Worm (Caenorhabditis elegans): ENCODE data around the gene Y57E12AL.1.

Y57E12AL.1 gene

ce11 chrV:7095254-7095990 is 35.1 kb downstream of the Y57E12AL.1 start:
- TF ChIP-seq mep-1 (tag; optimal IDR thresholded peaks at IDR 0.05): peak; percentile 25
- peak; percentile 84 for TF ChIP-seq pqm-1 (tag; optimal IDR thresholded peaks at IDR 0.05)
- TF ChIP-seq ztf-11 (tag; optimal IDR thresholded peaks at IDR 0.05): no peak
- no peak for TF ChIP-seq cey-2 (tag; optimal IDR thresholded peaks at IDR 0.05; ENCODE audit: borderline replicate concordance, insufficient read depth)
- TF ChIP-seq lin-15B (tag; optimal IDR thresholded peaks at IDR 0.05): no peak
- peak; percentile 2 for TF ChIP-seq hlh-30 (tag; optimal IDR thresholded peaks at IDR 0.05; ENCODE audit: insufficient read depth)
- no peak for TF ChIP-seq egl-43 (GFP tag; IDR thresholded peaks at IDR 0.05)
- 0 out of 2 replicates have a peak, but pooled peaks have one; percentile 30 for TF ChIP-seq php-3 (GFP tag; IDR thresholded peaks at IDR 0.05)
- TF ChIP-seq nhr-6 (tag; optimal IDR thresholded peaks at IDR 0.05): no peak
- peak; percentile 54 for TF ChIP-seq dve-1 (tag; optimal IDR thresholded peaks at IDR 0.05; ENCODE audit: insufficient read depth)
- TF ChIP-seq nhr-102 (tag; optimal IDR thresholded peaks at IDR 0.05): peak; percentile 44
- TF ChIP-seq nhr-28 (tag; optimal IDR thresholded peaks at IDR 0.05): peak; percentile 91
- 0 out of 2 replicates have a peak, but pooled peaks have one; percentile 44 for TF ChIP-seq mxl-2 (GFP tag; conservative IDR thresholded peaks at IDR 0.05)
- TF ChIP-seq ztf-7 (tag; optimal IDR thresholded peaks at IDR 0.05): no peak
- peak; percentile 50 for TF ChIP-seq hlh-11 (tag; optimal IDR thresholded peaks at IDR 0.05)
- no peak for TF ChIP-seq daf-16 (GFP tag; optimal IDR thresholded peaks at IDR 0.05)
- TF ChIP-seq daf-16 (tag; optimal IDR thresholded peaks at IDR 0.05): peak; percentile 57
- TF ChIP-seq dmd-6 (GFP tag; IDR thresholded peaks at IDR 0.05): 0 out of 2 replicates have a peak, but pooled peaks have one; percentile 30
- TF ChIP-seq unc-62 (GFP tag; optimal IDR thresholded peaks at IDR 0.05 in 1 of 2): peak in 1 of 2 experiments; percentile 48
- TF ChIP-seq unc-62 (tag; optimal IDR thresholded peaks at IDR 0.05): no peak
- TF ChIP-seq Y75B8A.6 (GFP tag; IDR thresholded peaks at IDR 0.05): no peak

ce11 chrV:7096129-7096730 is 35.9 kb downstream of the Y57E12AL.1 start:
- TF ChIP-seq nhr-28 (tag; optimal IDR thresholded peaks at IDR 0.05) (peak; percentile 64), pha-4 (GFP tag; IDR thresholded peaks at IDR 0.05) (no peak), pha-4 (tag; optimal IDR thresholded peaks at IDR 0.05) (peak; percentile 3), sdz-12 (GFP tag; optimal IDR thresholded peaks at IDR 0.05) (no peak), daf-16 (GFP tag; optimal IDR thresholded peaks at IDR 0.05) (no peak), daf-16 (tag; optimal IDR thresholded peaks at IDR 0.05) (peak; percentile 88), dve-1 (tag; optimal IDR thresholded peaks at IDR 0.05; ENCODE audit: insufficient read depth) (peak; percentile 24), nhr-11 (tag; optimal IDR thresholded peaks at IDR 0.05) (no peak), D1046.2 (GFP tag; IDR thresholded peaks at IDR 0.05) (no peak), php-3 (GFP tag; IDR thresholded peaks at IDR 0.05) (0 out of 2 replicates have a peak, but pooled peaks have one; percentile 21)

DNA sequence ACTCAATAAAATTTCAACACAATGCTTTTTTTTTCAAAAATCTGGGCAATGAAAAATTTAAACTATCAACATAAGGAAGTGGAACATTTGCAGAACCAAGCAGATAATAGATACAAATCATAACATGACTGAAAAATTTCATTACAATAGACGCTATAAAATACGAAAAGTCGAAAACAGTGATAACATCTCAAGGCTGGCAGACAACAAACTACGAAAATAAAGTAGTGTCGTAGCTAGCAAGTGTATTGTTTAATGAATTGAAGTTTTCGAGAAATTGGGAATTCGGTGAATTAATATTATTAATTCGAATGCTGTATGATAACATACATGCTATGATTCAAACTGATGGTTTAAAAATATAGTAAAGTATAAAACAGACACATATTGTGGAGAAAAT is 36.5 kb downstream of the Y57E12AL.1 start:
- TF ChIP-seq nhr-28 (tag; optimal IDR thresholded peaks at IDR 0.05) (peak; percentile 92), aly-2 (tag; optimal IDR thresholded peaks at IDR 0.05) (no peak), unc-62 (GFP tag; optimal IDR thresholded peaks at IDR 0.05 in 1 of 2) (peak in 1 of 2 experiments; percentile 39), unc-62 (tag; optimal IDR thresholded peaks at IDR 0.05) (no peak)

ce11 chrV:7103247-7103646 is 42.9 kb downstream of the Y57E12AL.1 start, which contains the start of gene odr-2:
odr-2 (plus strand) TSS chrV:7103547.
- no peak for TF ChIP-seq php-3 (GFP tag; IDR thresholded peaks at IDR 0.05)
- no peak for TF ChIP-seq nhr-10 (tag; optimal IDR thresholded peaks at IDR 0.05)
- TF ChIP-seq ceh-62 (tag; optimal IDR thresholded peaks at IDR 0.05): no peak
- TF ChIP-seq aha-1 (tag): no peak
- TF ChIP-seq zfp-3 (GFP tag; conservative IDR thresholded peaks at IDR 0.05): no peak
- TF ChIP-seq lsy-2 (tag; optimal IDR thresholded peaks at IDR 0.05): no peak
- TF ChIP-seq ctbp-1 (GFP tag; IDR thresholded peaks at IDR 0.05): no peak
- no peak for TF ChIP-seq lin-15B (tag; optimal IDR thresholded peaks at IDR 0.05)
- no peak for TF ChIP-seq egl-43 (GFP tag; IDR thresholded peaks at IDR 0.05)
- no peak for TF ChIP-seq gei-8 (GFP tag; optimal IDR thresholded peaks at IDR 0.05)
- TF ChIP-seq snpc-1.2 (GFP tag; IDR thresholded peaks at IDR 0.05): no peak
- TF ChIP-seq nhr-237 (tag; optimal IDR thresholded peaks at IDR 0.05): no peak
- TF ChIP-seq hlh-11 (tag; optimal IDR thresholded peaks at IDR 0.05): no peak
- no peak for TF ChIP-seq nhr-25 (tag; optimal IDR thresholded peaks at IDR 0.05; ENCODE audit: borderline replicate concordance, insufficient read depth)
- TF ChIP-seq nhr-6 (tag; optimal IDR thresholded peaks at IDR 0.05): no peak
- no peak for TF ChIP-seq zip-11 (GFP tag; IDR thresholded peaks at IDR 0.05)
- TF ChIP-seq hlh-30 (tag; optimal IDR thresholded peaks at IDR 0.05; ENCODE audit: insufficient read depth): no peak

Measured in whole organism, L4 larva.